Fruit fly (Drosophila melanogaster) S2 (cell line): ENCODE results near the gene dpr9.

Source experiments
- CG8478 ChIP-seq: fragments of >200 bp; optimal IDR thresholded peaks from 2 replicates; lab custom pipeline; 2018
- CTCF ChIP-seq, 2 experiments: fragments of >200 bp; optimal IDR thresholded peaks; 2 replicates each; lab custom pipeline; 2018

Gene dpr9

dm6 chr3R:15076963-15077362, at the start of gene dpr9:
Gene dpr9 (minus strand): TSS chr3R:15077206.
- TF ChIP-seq CTCF (optimal IDR thresholded peaks at IDR 0.05; lab: Kevin White, UChicago) (no peak), CG8478 (lab: Kevin White, UChicago) (no peak)

- no peak for TF ChIP-seq CTCF (optimal IDR thresholded peaks at IDR 0.05; lab: Kevin White, UChicago)
- TF ChIP-seq CG8478 (lab: Kevin White, UChicago), result no peak
Observed at dm6 chr3R:15125796-15126195, 48.8 kb upstream of the dpr9 start.

- TF ChIP-seq CG8478 (lab: Kevin White, UChicago), result no peak
- TF ChIP-seq CTCF (optimal IDR thresholded peaks at IDR 0.05; lab: Kevin White, UChicago), result no peak
Observed at dm6 chr3R:15124559-15124958, 47.6 kb upstream of the dpr9 start.

DNA sequence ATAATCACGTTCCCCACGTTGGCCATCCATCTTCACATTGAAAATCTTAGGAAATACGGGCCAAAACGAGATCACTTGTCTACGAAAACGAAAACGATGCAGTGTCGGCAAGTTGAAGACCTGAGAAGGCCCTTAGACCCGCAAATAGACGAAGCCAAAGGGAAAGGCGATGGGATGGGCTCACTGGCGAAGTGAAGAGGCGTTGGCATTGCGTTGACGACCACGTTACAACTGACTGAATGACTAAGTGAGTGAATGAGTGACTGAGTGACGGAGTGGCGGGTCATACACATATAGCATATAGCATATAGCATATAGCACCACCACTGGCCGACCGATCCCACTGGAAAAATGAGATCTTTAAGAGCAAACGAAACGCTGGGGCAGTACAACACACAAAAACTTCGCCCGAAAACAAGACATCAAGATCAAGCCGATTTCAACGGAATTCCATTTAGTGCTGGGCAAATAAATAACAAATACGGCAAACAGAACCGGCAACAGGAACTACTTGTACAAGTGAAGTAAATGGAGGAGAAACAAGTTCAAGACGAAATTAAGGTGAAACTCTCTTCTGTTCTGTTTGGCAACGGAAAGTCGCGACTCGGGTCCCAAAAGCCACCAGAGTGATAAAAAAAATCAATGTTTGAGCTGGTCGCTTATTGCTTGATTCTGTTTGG, 46.2 kb upstream of the dpr9 start:
- TF ChIP-seq CG8478 (lab: Kevin White, UChicago), result no peak
- TF ChIP-seq CTCF (optimal IDR thresholded peaks at IDR 0.05; lab: Kevin White, UChicago), result no peak

DNA sequence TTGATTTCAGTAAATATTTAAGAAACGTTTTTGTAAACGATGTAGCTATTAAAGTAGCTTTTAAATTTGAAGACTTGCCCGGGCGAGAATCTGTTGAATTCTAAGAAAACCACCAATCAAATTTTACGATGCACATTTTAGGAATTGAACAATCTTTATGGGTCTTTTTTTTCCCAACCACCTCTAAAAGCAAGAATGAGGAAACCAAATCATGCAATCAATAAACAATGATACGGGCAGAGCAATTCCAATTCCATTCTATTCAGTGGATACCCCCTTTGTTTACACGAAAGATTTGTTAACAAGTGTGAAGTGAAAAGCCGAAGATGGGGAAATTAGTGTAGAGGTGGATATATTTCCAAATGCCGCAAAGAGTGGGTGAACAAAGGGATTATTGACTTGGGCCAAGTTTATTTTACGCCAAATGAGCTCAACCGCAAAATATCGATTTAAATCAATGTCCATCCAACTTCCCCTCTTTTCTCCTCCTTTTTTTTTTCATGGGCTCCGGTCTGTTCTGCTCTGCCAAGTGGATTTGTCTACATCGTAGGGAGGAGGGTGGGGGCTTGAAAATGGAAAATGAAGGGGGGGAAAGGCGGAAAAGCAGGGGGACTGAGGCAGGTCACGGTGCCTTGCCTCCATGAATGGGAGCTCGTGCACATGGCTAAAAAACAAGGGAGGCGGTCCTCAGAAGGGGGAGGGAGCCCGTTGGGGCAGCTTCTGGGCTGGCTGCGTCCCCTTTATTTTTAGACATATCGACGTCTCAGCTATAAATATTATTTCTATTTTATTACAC, 44.8 kb upstream of the dpr9 start:
- no peak for TF ChIP-seq CG8478 (lab: Kevin White, UChicago)
- TF ChIP-seq CTCF (optimal IDR thresholded peaks at IDR 0.05; lab: Kevin White, UChicago), result no peak

DNA sequence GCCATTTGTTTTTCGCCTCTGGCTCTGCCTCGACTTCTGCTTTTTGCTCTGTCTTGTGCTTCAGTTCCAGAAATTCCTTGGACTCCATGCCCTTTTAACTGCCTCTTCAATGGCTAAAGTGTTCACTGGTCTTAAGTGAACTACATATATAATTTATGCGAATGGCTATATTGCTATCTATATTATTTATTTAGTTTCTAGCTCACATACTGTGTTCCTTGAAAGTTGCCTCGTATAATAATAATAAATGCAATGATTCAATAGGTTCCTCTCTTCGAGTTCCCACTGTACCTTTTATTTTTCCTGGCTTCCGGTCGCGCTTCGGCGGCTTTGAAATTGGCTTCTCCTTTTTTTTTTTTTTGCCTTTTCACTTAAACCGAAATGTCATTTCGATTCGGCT, 42.7 kb upstream of the dpr9 start:
- TF ChIP-seq CTCF (optimal IDR thresholded peaks at IDR 0.05; lab: Kevin White, UChicago) (no peak), CG8478 (lab: Kevin White, UChicago) (no peak)

DNA sequence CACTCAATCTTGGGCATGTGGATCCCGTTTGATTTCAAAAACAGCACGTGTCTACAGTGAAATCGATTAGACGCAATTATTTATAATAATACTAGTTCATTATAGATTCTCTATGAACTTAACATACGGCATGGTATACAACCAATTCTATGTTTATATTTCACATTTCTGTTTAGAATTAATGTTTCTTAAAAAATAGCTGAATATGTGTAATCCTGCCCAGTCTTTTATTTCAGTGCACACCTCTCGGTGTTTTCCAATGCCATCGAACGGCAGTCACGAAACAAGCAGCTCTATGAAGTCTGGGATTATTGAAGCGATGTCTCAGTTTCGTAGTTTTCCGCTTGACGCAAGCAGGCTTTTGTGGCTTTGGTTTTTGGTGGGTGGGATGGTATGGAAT, 40.8 kb upstream of the dpr9 start:
- TF ChIP-seq CTCF (optimal IDR thresholded peaks at IDR 0.05; lab: Kevin White, UChicago) (no peak), CG8478 (lab: Kevin White, UChicago) (no peak)

dm6 chr3R:15114465-15115228, 37.6 kb upstream of the dpr9 start:
- TF ChIP-seq CG8478 (lab: Kevin White, UChicago) (no peak), CTCF (optimal IDR thresholded peaks at IDR 0.05; lab: Kevin White, UChicago) (no peak)

DNA sequence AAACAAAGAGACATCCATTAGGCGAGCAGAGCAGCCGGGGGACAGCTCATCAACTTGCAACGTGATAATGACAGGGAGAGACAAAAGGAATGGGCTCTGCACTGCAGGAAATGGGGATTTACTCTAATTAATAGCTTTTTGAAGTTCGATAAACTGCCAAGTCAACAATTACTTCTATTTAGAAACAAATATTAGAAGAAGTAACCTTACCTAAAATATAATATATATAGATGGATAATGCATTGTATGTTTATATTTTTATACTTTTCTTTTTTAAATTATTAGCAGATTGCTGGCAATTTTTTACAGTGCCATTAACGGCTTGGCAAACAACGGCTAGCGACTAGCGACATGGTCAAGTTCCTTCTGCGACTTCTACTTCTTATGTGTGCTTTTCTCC, 36.6 kb upstream of the dpr9 start:
- TF ChIP-seq CTCF (optimal IDR thresholded peaks at IDR 0.05; lab: Kevin White, UChicago), result no peak
- TF ChIP-seq CG8478 (lab: Kevin White, UChicago), result no peak

dm6 chr3R:15112232-15112631, 35.2 kb upstream of the dpr9 start:
- TF ChIP-seq CG8478 (lab: Kevin White, UChicago) (no peak), CTCF (optimal IDR thresholded peaks at IDR 0.05; lab: Kevin White, UChicago) (no peak)

DNA sequence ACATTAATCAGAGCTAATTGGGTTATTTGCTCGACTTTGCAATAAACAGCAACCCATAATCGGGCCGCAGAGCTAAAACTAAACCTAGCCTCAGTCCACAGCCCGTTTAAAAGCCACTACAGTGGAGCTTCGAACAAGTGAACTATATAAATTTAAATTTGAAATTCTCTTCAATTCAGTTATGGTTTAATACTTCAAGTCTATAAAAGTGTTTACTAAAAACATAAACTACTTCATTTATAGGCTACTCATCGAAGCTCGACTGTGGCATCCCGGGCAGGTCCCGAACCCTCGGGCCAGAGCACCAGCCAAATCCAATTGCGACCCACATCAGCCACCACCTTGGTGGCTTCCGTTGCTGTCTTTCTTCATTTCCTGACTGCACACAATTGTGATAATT, 33.1 kb upstream of the dpr9 start:
- TF ChIP-seq CG8478 (lab: Kevin White, UChicago), result no peak
- no peak for TF ChIP-seq CTCF (optimal IDR thresholded peaks at IDR 0.05; lab: Kevin White, UChicago)

dm6 chr3R:15095550-15096031, 18.6 kb upstream of the dpr9 start, which contains the start of gene CG6966:
Gene CG6966 (minus strand): TSS chr3R:15095631.
- TF ChIP-seq CG8478 (lab: Kevin White, UChicago) (no peak), CTCF (optimal IDR thresholded peaks at IDR 0.05; lab: Kevin White, UChicago) (peak; percentile 77 to 79)

dm6 chr3R:15094929-15095236, 17.9 kb upstream of the dpr9 start:
- TF ChIP-seq CG8478 (lab: Kevin White, UChicago), result no peak
- no peak for TF ChIP-seq CTCF (optimal IDR thresholded peaks at IDR 0.05; lab: Kevin White, UChicago)

DNA sequence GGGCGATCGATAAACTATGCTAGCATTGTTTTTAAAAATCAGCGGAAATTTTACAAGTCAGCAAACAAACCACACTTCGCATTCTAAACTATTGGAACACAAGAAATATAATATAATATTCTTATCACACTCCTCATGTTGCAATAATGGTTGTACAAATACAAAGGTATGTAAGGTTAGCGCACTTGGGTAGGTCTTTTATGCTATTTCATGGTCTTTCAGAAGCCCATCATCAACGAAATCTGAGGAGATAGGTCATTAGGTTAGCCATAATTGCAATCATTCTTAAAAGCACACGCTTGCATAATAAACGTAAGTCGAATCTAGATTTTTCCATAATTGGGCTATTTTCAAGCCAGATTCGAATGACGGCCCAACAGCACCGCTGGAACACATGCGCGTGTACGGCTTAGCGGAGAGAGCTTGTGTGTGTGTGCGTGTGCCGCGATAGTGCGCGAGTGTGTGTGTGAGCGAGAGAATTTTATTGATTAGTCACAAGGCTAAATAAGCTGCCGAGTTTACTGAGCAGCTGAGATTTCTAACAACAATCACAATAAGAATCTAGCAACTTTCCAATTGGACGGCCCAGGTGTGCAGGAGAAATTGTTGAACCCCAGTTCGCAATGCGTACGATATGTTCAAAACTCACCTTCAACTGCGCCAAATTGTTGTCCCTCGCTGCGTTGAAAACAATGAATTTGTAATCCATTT, 17.4 kb upstream of the dpr9 start:
- no peak for TF ChIP-seq CG8478 (lab: Kevin White, UChicago)
- no peak for TF ChIP-seq CTCF (optimal IDR thresholded peaks at IDR 0.05; lab: Kevin White, UChicago)
